Fruit fly (Drosophila melanogaster): ENCODE data around the gene IFT52.

dm6 chr2L:6584346-6584745 lies 27.0 kb upstream of the IFT52 start:
- TF ChIP-seq CG14711 (tag; optimal IDR thresholded peaks at IDR 0.05), result no peak
- TF ChIP-seq CG1620 (GFP tag; optimal IDR thresholded peaks at IDR 0.05), result no peak
- TF ChIP-seq CG5204 (GFP tag; optimal IDR thresholded peaks at IDR 0.05), result no peak
- no peak for TF ChIP-seq CG33017 (tag; optimal IDR thresholded peaks at IDR 0.05)
- no peak for TF ChIP-seq CG7101 (tag; optimal IDR thresholded peaks at IDR 0.05)
- TF ChIP-seq CG11617 (GFP tag; optimal IDR thresholded peaks at IDR 0.05), result no peak
- TF ChIP-seq Mnt (GFP tag; optimal IDR thresholded peaks at IDR 0.05), result no peak
- TF ChIP-seq kay (GFP tag; ENCODE audit: borderline replicate concordance), result no peak
- no peak for TF ChIP-seq pad (GFP tag; optimal IDR thresholded peaks at IDR 0.05)
- TF ChIP-seq tj (GFP tag; optimal IDR thresholded peaks at IDR 0.05), result no peak
- TF ChIP-seq Clk (GFP tag; optimal IDR thresholded peaks at IDR 0.05), result no peak
- TF ChIP-seq CG7045 (GFP tag; optimal IDR thresholded peaks at IDR 0.05), result no peak
- no peak for TF ChIP-seq bab1 (GFP tag; optimal IDR thresholded peaks at IDR 0.05)
- no peak for TF ChIP-seq CG12768 (GFP tag; optimal IDR thresholded peaks at IDR 0.05)
